Worm (Caenorhabditis elegans) whole organism, early embryonic: ENCODE measurements around the gene clec-227.

Source experiments
- B0310.2 ChIP-seq: sonication (generic microtip); optimal IDR thresholded peaks from 2 replicates; lab custom pipeline; 2016; ENCODE audit warnings: mild to moderate bottlenecking, missing genetic modification characterization, missing compliant biosample characterization
- F13C5.2 ChIP-seq: sonication (generic microtip); optimal IDR thresholded peaks from 2 replicates; lab custom pipeline; 2017; ENCODE audit warnings: mild to moderate bottlenecking, missing genetic modification characterization, inconsistent platforms, missing compliant biosample characterization
- aly-1 ChIP-seq: sonication (generic microtip); optimal IDR thresholded peaks from 2 replicates; lab custom pipeline; 2016; ENCODE audit warnings: missing genetic modification characterization, missing compliant biosample characterization
- ama-1 ChIP-seq: fragments of 150-350 bp; optimal IDR thresholded peaks from 2 replicates; lab custom pipeline; 2014
- ceh-13 ChIP-seq: fragments of 200-800 bp; sonication (Bioruptor generic); optimal IDR thresholded peaks from 2 replicates; lab custom pipeline; 2018; ENCODE audit warnings: mild to moderate bottlenecking, missing genetic modification characterization, missing compliant biosample characterization
- ceh-36 ChIP-seq: sonication (generic microtip); optimal IDR thresholded peaks from 2 replicates; lab custom pipeline; 2016; ENCODE audit warnings: missing genetic modification characterization, inconsistent platforms, missing compliant biosample characterization
- ets-7 ChIP-seq: sonication (generic microtip); optimal IDR thresholded peaks from 2 replicates; lab custom pipeline; 2016; ENCODE audit warnings: missing genotype, missing genetic modification characterization, missing compliant biosample characterization
- flt-1 ChIP-seq: fragments of 200-800 bp; sonication (Bioruptor generic); IDR thresholded peaks from 2 replicates; pipeline ENCODE4 v1.3.6; 2022; ENCODE audit warnings: missing genetic modification characterization, missing compliant biosample characterization
- hmbx-1 ChIP-seq: sonication (generic microtip); optimal IDR thresholded peaks from 2 replicates; lab custom pipeline; 2016; ENCODE audit warnings: mild to moderate bottlenecking, missing genetic modification characterization, missing compliant biosample characterization
- hmg-4 ChIP-seq: fragments of 200-800 bp; sonication (Bioruptor generic); optimal IDR thresholded peaks from 2 replicates; lab custom pipeline; 2018; ENCODE audit warnings: mild to moderate bottlenecking, missing genetic modification characterization, missing compliant biosample characterization
- hnd-1 ChIP-seq: sonication (generic microtip); optimal IDR thresholded peaks from 2 replicates; lab custom pipeline; 2016; ENCODE audit warnings: missing genetic modification characterization, missing compliant biosample characterization
- pes-1 ChIP-seq: fragments of 200-800 bp; sonication (Bioruptor generic); IDR thresholded peaks from 2 replicates; pipeline ENCODE4 v1.3.6; 2022; ENCODE audit warnings: missing genetic modification reagents, missing genetic modification characterization, missing compliant biosample characterization
- scrt-1 ChIP-seq: fragments of 200-800 bp; sonication (Bioruptor generic); IDR thresholded peaks from 2 replicates; pipeline ENCODE4 v1.3.6; 2022; ENCODE audit warnings: missing genetic modification characterization, missing compliant biosample characterization
- sea-1 ChIP-seq: fragments of 200-800 bp; sonication (Bioruptor generic); conservative IDR thresholded peaks from 2 replicates; pipeline ENCODE4 v1.3.6; 2022; ENCODE audit warnings: missing genetic modification characterization, missing compliant biosample characterization
- tbx-11 ChIP-seq: fragments of 200-800 bp; sonication (Bioruptor generic); IDR thresholded peaks from 2 replicates; pipeline ENCODE4 v1.3.6; 2022; ENCODE audit warnings: missing genetic modification characterization, missing compliant biosample characterization
- tbx-37 ChIP-seq: fragments of 200-800 bp; sonication (Bioruptor generic); conservative IDR thresholded peaks from 2 replicates; pipeline ENCODE4 v1.3.6; 2022; ENCODE audit warnings: missing genetic modification reagents, missing genetic modification characterization, missing compliant biosample characterization
- tra-4 ChIP-seq: sonication (generic microtip); optimal IDR thresholded peaks from 2 replicates; lab custom pipeline; 2017; ENCODE audit warnings: missing genetic modification characterization, missing compliant biosample characterization

The clec-227 gene

DNA sequence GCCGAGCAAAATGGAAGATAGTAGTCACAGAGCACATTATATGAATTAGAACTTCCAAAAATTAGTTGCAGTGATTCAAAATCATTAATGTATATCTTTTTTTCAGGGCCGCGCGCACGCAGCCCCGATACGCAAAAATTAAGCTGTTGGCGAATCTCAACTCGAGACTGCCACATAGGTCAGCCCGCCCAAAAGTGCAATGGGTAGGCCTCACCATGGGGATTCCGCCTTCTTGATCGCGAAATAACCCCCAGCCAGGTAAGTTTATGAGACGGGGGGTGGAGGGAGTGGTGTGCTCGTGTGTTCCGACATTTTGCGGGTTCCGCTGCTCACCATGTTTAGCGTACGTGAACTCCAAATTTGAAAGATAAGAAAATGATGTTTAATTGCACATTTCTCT, 9.2 kb upstream of the clec-227 start, which contains the start of gene F08H9.3:
Gene F08H9.3, minus strand, starts transcription at position 252 of the 400 bp plus-strand sequence.
- peak; percentile 5 for TF ChIP-seq hmg-4 (GFP tag; lab: Kevin White, UChicago)

- TF ChIP-seq tbx-37 (GFP tag; lab: Robert Waterston, UW) = no peak
- TF ChIP-seq ceh-13 (GFP tag; lab: Kevin White, UChicago) = no peak
- no peak for TF ChIP-seq aly-1 (tag; lab: Kevin White, UChicago)
- no peak for TF ChIP-seq ceh-36 (tag; lab: Kevin White, UChicago)
- TF ChIP-seq scrt-1 = no peak
- TF ChIP-seq flt-1 (GFP tag; lab: Robert Waterston, UW) = no peak
- TF ChIP-seq hmbx-1 (tag; lab: Kevin White, UChicago) = no peak
- TF ChIP-seq ama-1 (lab: Kevin White, UChicago) = no peak
- no peak for TF ChIP-seq F13C5.2 (tag; lab: Kevin White, UChicago)
These were observed 8.0 kb upstream of the clec-227 start, which contains the start of gene F08H9.4 for ce11 chrV:14464368-14464767. Gene F08H9.4, minus strand, starts transcription at chrV:14464428.

ce11 chrV:14468196-14468874, 4.0 kb upstream of the clec-227 start, which contains the start of gene srz-97:
Gene srz-97, minus strand, starts transcription at chrV:14468246.
- TF ChIP-seq ama-1 (lab: Kevin White, UChicago) (no peak), ets-7 (no peak), ceh-36 (tag; lab: Kevin White, UChicago) (no peak), B0310.2 (tag; lab: Kevin White, UChicago) (no peak), hmg-4 (GFP tag; lab: Kevin White, UChicago) (no peak), F13C5.2 (tag; lab: Kevin White, UChicago) (no peak), tra-4 (tag; lab: Kevin White, UChicago) (no peak), flt-1 (GFP tag; lab: Robert Waterston, UW) (no peak), aly-1 (tag; lab: Kevin White, UChicago) (no peak), scrt-1 (no peak), hnd-1 (tag; lab: Kevin White, UChicago) (no peak), pes-1 (GFP tag; lab: Robert Waterston, UW) (no peak)

DNA sequence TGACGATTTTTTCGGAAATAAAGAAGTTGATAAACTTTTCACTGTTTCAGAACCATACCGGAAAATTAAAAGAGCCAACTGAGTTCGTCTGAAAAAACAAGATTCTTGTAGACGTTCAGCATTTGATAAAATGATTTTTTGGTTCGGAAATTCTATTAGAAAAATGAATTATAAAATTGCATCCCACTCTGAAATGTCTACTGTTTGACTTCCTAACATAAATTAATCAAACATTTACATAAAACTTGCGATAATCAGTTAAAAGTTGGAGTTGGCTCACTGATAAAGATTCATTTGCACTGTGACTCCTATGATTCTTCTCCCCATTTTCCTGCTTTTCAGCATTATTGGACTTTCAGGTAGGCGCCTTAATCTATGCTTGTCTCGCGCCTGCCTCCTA, 3.4 kb upstream of the clec-227 start, which contains the start of gene clec-57:
Gene clec-57, plus strand, starts transcription at position 301 of the 400 bp plus-strand sequence.
- TF ChIP-seq flt-1 (GFP tag; lab: Robert Waterston, UW) (no peak), tbx-11 (GFP tag; lab: Robert Waterston, UW) (no peak), hnd-1 (tag; lab: Kevin White, UChicago) (no peak), hmbx-1 (tag; lab: Kevin White, UChicago) (no peak), ceh-36 (tag; lab: Kevin White, UChicago) (no peak), tra-4 (tag; lab: Kevin White, UChicago) (no peak), sea-1 (no peak), hmg-4 (GFP tag; lab: Kevin White, UChicago) (no peak)

ce11 chrV:14474099-14474498, 1.8 kb downstream of the clec-227 start, which contains the start of gene clec-56:
Gene clec-56, plus strand, starts transcription at chrV:14474399.
- TF ChIP-seq hmbx-1 (tag; lab: Kevin White, UChicago) (no peak), ets-7 (no peak), aly-1 (tag; lab: Kevin White, UChicago) (no peak), pes-1 (GFP tag; lab: Robert Waterston, UW) (no peak), scrt-1 (no peak), sea-1 (no peak), tra-4 (tag; lab: Kevin White, UChicago) (no peak), tbx-37 (GFP tag; lab: Robert Waterston, UW) (no peak), hmg-4 (GFP tag; lab: Kevin White, UChicago) (no peak), ceh-13 (GFP tag; lab: Kevin White, UChicago) (no peak), tbx-11 (GFP tag; lab: Robert Waterston, UW) (no peak), B0310.2 (tag; lab: Kevin White, UChicago) (no peak), ama-1 (lab: Kevin White, UChicago) (no peak), hnd-1 (tag; lab: Kevin White, UChicago) (no peak), F13C5.2 (tag; lab: Kevin White, UChicago) (no peak), ceh-36 (tag; lab: Kevin White, UChicago) (no peak), flt-1 (GFP tag; lab: Robert Waterston, UW) (no peak)

- TF ChIP-seq B0310.2 (tag; lab: Kevin White, UChicago) (no peak), F13C5.2 (tag; lab: Kevin White, UChicago) (no peak), ceh-36 (tag; lab: Kevin White, UChicago) (no peak), scrt-1 (no peak), ets-7 (no peak), sea-1 (no peak), tra-4 (tag; lab: Kevin White, UChicago) (no peak), tbx-37 (GFP tag; lab: Robert Waterston, UW) (no peak), flt-1 (GFP tag; lab: Robert Waterston, UW) (no peak)
These were observed 4.4 kb downstream of the clec-227 start, which contains the start of gene clec-54 for ce11 chrV:14476680-14477079. Gene clec-54, plus strand, starts transcription at chrV:14476903.

- no peak for TF ChIP-seq hnd-1 (tag; lab: Kevin White, UChicago)
- no peak for TF ChIP-seq aly-1 (tag; lab: Kevin White, UChicago)
- no peak for TF ChIP-seq hmbx-1 (tag; lab: Kevin White, UChicago)
- TF ChIP-seq ets-7 = no peak
- no peak for TF ChIP-seq ama-1 (lab: Kevin White, UChicago)
- TF ChIP-seq B0310.2 (tag; lab: Kevin White, UChicago) = no peak
- TF ChIP-seq ceh-13 (GFP tag; lab: Kevin White, UChicago) = no peak
- no peak for TF ChIP-seq tra-4 (tag; lab: Kevin White, UChicago)
These were observed 6.7 kb downstream of the clec-227 start, which contains the start of gene clec-55 for ce11 chrV:14478979-14479378. Gene clec-55, plus strand, starts transcription at chrV:14479279.
